Fruit fly (Drosophila melanogaster) S2 (cell line): ENCODE results near the gene Hpf1.

ENCODE experiments used
- CG8478 ChIP-seq: fragments of >200 bp; optimal IDR thresholded peaks from 2 replicates; lab custom pipeline; 2018
- CTCF ChIP-seq, 2 experiments: fragments of >200 bp; optimal IDR thresholded peaks; 2 replicates each; lab custom pipeline; 2018

dm6 chr3R:5794267-5795089 lies 2.8 kb downstream of the Hpf1 start, which contains the start of the genes PSMG1 and CG10979:
- no peak for TF ChIP-seq CTCF (optimal IDR thresholded peaks at IDR 0.05; lab: Kevin White, UChicago)
- TF ChIP-seq CG8478 (lab: Kevin White, UChicago): no peak
